Fruit fly (Drosophila melanogaster): ENCODE measurements around the gene Ufd4.

Ufd4 gene

dm6 chr2L:10321612-10322011 is 29.4 kb upstream of the Ufd4 start:
- TF ChIP-seq insv (optimal IDR thresholded peaks at IDR 0.05) (no peak), h (optimal IDR thresholded peaks at IDR 0.05) (no peak), Myc (optimal IDR thresholded peaks at IDR 0.05) (no peak), Sin3A (optimal IDR thresholded peaks at IDR 0.05) (no peak), psq (optimal IDR thresholded peaks at IDR 0.05) (no peak), ttk (optimal IDR thresholded peaks at IDR 0.05) (no peak)

dm6 chr2L:10321036-10321583 is 28.9 kb upstream of the Ufd4 start:
- no peak for TF ChIP-seq Sin3A (optimal IDR thresholded peaks at IDR 0.05)

DNA sequence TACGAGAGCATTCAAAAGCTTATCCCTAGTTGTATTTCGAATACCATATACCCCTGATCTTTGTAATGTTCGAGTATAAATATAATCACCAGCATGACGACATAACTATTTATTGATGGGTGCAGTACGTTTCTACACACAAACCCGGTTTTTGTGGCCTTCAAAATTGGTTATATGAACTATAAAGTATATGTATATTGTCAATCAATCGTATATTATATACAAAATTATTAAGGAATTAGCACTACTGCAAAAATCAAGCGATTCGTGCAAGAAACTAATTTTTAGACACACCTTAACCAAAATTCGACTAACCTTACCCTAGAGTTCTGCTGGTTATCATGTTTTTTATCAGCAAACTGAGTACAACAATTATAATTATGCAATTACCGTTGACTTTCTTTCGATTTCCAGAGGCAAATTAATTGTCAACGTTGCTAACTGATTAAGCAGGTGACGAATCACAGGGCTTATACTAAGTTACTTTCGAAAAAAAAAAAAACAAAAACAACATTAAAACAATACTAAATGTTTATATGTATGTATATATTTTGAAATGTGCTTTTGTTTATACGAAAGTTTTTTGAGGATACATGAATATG is 28.1 kb upstream of the Ufd4 start:
- TF ChIP-seq Myc (optimal IDR thresholded peaks at IDR 0.05) (no peak), psq (optimal IDR thresholded peaks at IDR 0.05) (no peak), insv (optimal IDR thresholded peaks at IDR 0.05) (no peak), h (optimal IDR thresholded peaks at IDR 0.05) (no peak), Sin3A (optimal IDR thresholded peaks at IDR 0.05) (no peak), ttk (optimal IDR thresholded peaks at IDR 0.05) (no peak)

- TF ChIP-seq insv (optimal IDR thresholded peaks at IDR 0.05), result no peak
- no peak for TF ChIP-seq psq (optimal IDR thresholded peaks at IDR 0.05)
- no peak for TF ChIP-seq Sin3A (optimal IDR thresholded peaks at IDR 0.05)
- no peak for TF ChIP-seq Myc (optimal IDR thresholded peaks at IDR 0.05)
- no peak for TF ChIP-seq ttk (optimal IDR thresholded peaks at IDR 0.05)
- TF ChIP-seq h (optimal IDR thresholded peaks at IDR 0.05), result no peak
These were observed 23.7 kb upstream of the Ufd4 start for dm6 chr2L:10315888-10316287.

DNA sequence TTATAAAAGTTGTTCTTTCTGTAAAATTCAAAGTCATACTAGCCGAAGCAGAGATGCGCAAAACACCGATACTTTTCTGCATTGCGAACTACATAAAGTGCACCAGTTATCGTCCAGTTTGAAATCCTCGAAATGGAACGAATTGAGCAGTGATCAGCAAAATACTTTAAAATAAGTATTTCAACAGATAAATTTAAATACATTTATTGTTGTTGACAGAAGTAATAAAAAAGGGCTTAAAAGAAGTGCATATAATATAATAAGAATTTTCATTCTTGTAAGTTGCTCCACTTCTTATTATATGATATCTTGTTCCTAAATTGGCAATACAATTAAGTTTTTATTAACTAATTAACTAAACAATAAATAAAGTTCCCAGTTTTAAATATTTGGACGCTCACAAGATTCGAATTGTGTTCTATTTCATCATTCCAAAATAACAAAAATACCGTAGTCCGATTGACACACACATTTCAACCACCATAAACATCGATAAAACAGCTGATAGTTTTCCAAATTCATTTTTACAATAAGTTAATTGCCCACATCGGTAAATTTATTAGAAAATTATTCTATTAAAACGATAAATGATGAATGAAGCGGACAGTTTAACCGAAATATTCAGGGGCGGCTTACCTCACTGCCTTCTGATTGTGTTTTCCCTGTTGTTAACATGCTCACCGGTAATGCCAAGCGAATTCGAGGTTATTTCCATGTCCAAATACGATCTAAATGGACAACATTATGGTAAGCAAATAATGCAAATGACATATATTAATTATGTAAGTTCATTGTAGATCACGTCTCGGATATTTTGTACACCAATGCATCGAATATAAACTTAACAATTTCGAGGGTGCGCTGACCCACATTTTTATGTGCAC is 22.4 kb upstream of the Ufd4 start, which contains the start of the genes Usp14 and CG4972:
Gene Usp14 (minus strand): TSS at position 70 of the 884 bp plus-strand sequence.
Gene CG4972 (plus strand): TSS at position 466 of the 884 bp plus-strand sequence.
- TF ChIP-seq ttk (optimal IDR thresholded peaks at IDR 0.05) (no peak), Sin3A (optimal IDR thresholded peaks at IDR 0.05) (no peak), Myc (optimal IDR thresholded peaks at IDR 0.05) (no peak), psq (optimal IDR thresholded peaks at IDR 0.05) (no peak), h (optimal IDR thresholded peaks at IDR 0.05) (no peak)

DNA sequence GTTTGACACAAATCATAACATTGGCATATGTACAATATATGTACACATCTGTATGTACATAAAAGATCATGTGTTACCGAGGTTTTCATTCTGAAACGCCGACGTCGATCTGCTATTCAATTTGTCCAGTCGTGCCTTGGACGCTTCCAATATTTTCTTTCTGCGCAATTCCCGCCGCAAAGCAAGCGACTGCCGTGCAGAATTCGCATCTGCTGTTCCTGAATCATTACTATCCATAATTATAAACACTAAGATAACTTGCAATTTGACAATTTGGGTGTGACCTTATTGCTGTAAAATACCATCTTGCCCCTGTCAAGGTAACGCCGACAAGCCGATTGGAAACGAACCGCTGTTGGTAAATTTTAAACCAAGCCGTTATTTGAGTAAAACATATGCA is 19.7 kb upstream of the Ufd4 start:
- no peak for TF ChIP-seq psq (optimal IDR thresholded peaks at IDR 0.05)

DNA sequence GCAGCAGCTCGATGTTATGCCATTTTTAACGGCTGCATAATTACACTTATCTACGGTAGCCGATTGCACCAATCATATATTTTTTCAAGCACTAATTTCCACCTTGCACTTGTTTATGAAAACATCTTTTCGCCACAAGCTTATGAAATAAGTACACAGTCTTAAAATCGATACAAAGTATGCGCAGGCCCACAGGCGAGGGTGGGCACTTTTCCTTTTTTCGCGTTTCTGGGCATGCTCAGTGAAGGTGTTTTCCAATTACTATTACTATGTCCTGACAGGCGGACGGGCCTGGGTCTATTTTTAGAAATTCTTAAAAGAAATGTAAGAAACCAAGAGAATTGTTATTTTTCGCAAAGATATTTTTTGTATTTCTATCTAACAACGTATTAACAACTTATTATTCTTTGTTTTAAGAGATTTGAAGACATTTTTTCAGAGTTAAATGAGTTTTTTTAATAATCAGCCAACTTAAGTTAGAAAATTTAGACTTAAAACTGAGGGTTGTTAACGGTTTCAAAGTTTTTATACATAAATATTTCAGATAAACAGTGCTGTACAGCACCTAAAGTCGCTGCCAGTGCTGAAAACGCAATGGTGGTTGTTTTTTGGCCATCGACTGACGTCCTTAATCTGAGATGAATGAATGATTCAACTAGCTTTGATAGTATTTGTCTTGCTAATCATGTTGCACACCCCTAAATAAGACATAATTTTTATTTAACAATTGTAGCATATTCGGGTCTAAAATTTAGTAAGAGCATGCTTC is 18.6 kb upstream of the Ufd4 start, which contains the start of gene Cdk5alpha:
Gene Cdk5alpha (minus strand): TSS at position 343 of the 769 bp plus-strand sequence.
- TF ChIP-seq Sin3A (optimal IDR thresholded peaks at IDR 0.05) (no peak), Myc (optimal IDR thresholded peaks at IDR 0.05) (no peak), h (optimal IDR thresholded peaks at IDR 0.05) (no peak), ttk (optimal IDR thresholded peaks at IDR 0.05) (no peak), insv (optimal IDR thresholded peaks at IDR 0.05) (no peak), psq (optimal IDR thresholded peaks at IDR 0.05) (no peak)

DNA sequence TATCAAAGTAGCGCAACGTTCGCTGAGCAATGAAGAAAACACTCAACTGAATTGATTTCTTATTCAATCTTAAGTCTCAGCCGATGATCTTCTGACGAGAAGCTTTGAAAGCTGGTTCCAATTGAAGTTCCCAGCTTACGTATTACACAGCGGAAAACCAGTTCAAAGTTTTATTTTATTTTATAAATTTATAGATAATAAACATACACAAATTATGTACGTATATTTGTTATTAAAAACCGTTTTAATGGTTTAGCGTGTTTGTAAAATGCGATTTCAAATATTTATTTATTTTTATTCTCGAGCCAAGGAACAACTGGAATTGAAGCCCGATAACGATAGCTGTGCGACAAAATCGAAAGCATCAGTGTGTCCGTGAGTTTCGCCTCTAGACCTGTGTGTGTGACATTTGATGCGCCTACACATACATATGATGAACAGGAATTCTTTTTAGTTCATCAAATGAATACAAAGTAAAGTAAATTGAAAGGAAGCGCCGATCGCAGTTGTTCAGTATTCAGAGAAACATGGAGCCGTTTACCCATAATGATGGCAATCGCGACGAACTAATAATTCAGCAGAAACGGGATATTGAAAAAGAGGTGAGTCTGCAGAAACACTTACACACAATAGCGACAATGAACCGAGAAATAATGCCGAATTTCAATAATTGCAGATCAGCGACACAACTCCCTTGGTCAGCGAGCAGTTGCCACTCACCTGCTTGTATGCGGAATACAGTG is 14.5 kb upstream of the Ufd4 start, which contains the start of the genes CG5390 and CG4968:
Gene CG5390 (minus strand): TSS at position 77 of the 743 bp plus-strand sequence.
Gene CG4968 (plus strand): TSS at position 405 of the 743 bp plus-strand sequence.
- no peak for TF ChIP-seq ttk (optimal IDR thresholded peaks at IDR 0.05)
- no peak for TF ChIP-seq h (optimal IDR thresholded peaks at IDR 0.05)
- no peak for TF ChIP-seq Myc (optimal IDR thresholded peaks at IDR 0.05)
- no peak for TF ChIP-seq Sin3A (optimal IDR thresholded peaks at IDR 0.05)
- no peak for TF ChIP-seq insv (optimal IDR thresholded peaks at IDR 0.05)

DNA sequence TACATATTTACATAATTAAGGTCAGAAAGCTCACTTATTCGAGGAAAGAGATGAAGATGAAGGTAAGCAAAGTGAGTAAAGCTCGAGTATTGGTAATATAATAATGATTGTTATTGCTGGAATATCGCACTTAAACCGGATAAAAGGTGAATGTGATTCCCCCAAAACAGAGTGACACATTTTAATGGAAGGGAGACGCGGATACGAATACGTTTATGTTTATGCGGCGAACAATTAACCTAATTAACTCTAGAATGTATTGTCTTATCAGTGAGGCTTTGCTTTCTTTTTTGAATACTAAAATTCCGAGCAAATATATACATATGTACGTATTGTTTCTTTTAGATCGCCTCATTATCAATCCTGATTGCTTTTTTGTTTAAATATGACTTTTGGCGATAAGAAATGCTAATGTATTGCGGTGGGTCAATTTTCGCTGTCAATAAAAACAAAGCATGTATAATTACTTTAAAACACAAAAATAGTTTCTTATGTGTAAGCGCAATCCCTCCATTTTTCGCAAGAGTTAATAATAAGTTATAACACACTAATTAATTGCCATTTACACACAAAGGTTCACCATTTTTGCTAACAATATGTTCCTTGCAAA is 13.5 kb upstream of the Ufd4 start:
- TF ChIP-seq Myc (optimal IDR thresholded peaks at IDR 0.05), result no peak
- no peak for TF ChIP-seq psq (optimal IDR thresholded peaks at IDR 0.05)
- no peak for TF ChIP-seq insv (optimal IDR thresholded peaks at IDR 0.05)
- no peak for TF ChIP-seq ttk (optimal IDR thresholded peaks at IDR 0.05)
- TF ChIP-seq Sin3A (optimal IDR thresholded peaks at IDR 0.05), result no peak
- no peak for TF ChIP-seq h (optimal IDR thresholded peaks at IDR 0.05)

DNA sequence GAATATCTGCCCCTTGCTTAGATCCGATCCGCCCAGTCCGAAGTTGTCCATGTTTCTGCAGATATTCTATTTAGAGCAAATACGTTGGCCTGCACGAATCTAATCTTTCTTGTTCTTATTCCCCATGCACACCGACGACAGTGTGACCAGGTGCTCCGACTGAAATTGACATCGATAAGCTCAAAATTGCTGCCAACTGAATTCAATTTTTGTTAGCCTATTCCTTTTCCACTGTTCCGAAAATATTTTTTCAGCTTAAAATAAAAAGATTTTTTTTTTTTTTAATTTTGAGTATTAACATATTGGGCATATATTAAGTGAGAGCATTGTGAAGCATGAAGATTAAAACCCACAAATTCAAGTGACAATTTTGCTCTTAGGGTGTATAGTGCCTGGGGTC is 11.6 kb upstream of the Ufd4 start, which contains the start of gene nmd:
Gene nmd (minus strand): TSS at position 162 of the 400 bp plus-strand sequence.
- TF ChIP-seq h (optimal IDR thresholded peaks at IDR 0.05), result no peak
- TF ChIP-seq ttk (optimal IDR thresholded peaks at IDR 0.05), result no peak
- TF ChIP-seq Sin3A (optimal IDR thresholded peaks at IDR 0.05), result no peak
- TF ChIP-seq psq (optimal IDR thresholded peaks at IDR 0.05), result no peak
- no peak for TF ChIP-seq Myc (optimal IDR thresholded peaks at IDR 0.05)
- TF ChIP-seq insv (optimal IDR thresholded peaks at IDR 0.05), result no peak

- TF ChIP-seq h (optimal IDR thresholded peaks at IDR 0.05) (no peak), insv (optimal IDR thresholded peaks at IDR 0.05) (no peak), Sin3A (optimal IDR thresholded peaks at IDR 0.05) (no peak)
These were observed 9.8 kb upstream of the Ufd4 start, which contains the start of gene CG13138 for dm6 chr2L:10301918-10302317. Gene CG13138, minus strand, starts transcription at chr2L:10302018.
